Worm (Caenorhabditis elegans) whole organism, young adult: ENCODE data around the gene Y46G5A.34.

Experiments used
- B0019.2 ChIP-seq: fragments of 200-800 bp; sonication (Bioruptor generic); conservative IDR thresholded peaks from 2 replicates; pipeline ENCODE4 v1.3.6; 2022; ENCODE audit warnings: missing genetic modification reagents, missing genetic modification characterization, missing compliant biosample characterization
- B0261.1 ChIP-seq: sonication (generic microtip); optimal IDR thresholded peaks from 2 replicates; lab custom pipeline; 2016; ENCODE audit warnings: mild to moderate bottlenecking, missing genetic modification characterization, moderate library complexity, missing compliant biosample characterization
- C06A6.2 ChIP-seq: fragments of 200-800 bp; sonication (Bioruptor generic); conservative IDR thresholded peaks from 2 replicates; pipeline ENCODE4 v1.3.6; 2022; ENCODE audit warnings: missing genetic modification characterization, missing compliant biosample characterization
- D2030.7 ChIP-seq: fragments of 200-800 bp; sonication (Bioruptor generic); IDR thresholded peaks from 2 replicates; pipeline ENCODE4 v1.3.6; 2022; ENCODE audit warnings: missing genetic modification reagents, missing genetic modification characterization, missing compliant biosample characterization
- F33H1.4 ChIP-seq: fragments of 200-800 bp; sonication (Bioruptor generic); IDR thresholded peaks from 2 replicates; pipeline ENCODE4 v1.3.6; 2022; ENCODE audit warnings: missing genetic modification reagents, missing genetic modification characterization, missing compliant biosample characterization
- F57A8.1 ChIP-seq: fragments of 200-800 bp; sonication (Bioruptor generic); optimal IDR thresholded peaks from 2 replicates; lab custom pipeline; 2018; ENCODE audit warnings: mild to moderate bottlenecking, missing genetic modification characterization, moderate library complexity, missing compliant biosample characterization
- Y53F4B.3 ChIP-seq: fragments of 200-800 bp; sonication (Bioruptor generic); IDR thresholded peaks from 2 replicates; pipeline ENCODE4 v1.3.6; 2022; ENCODE audit warnings: missing genetic modification reagents, missing genetic modification characterization, missing compliant biosample characterization
- Y53G8AR.9 ChIP-seq: fragments of 200-800 bp; sonication (Bioruptor generic); conservative IDR thresholded peaks from 2 replicates; pipeline ENCODE4 v1.3.6; 2022; ENCODE audit warnings: missing genetic modification reagents, missing genetic modification characterization, missing compliant biosample characterization
- Y67H2A.10 ChIP-seq: fragments of 200-800 bp; sonication (Bioruptor generic); conservative IDR thresholded peaks from 2 replicates; pipeline ENCODE4 v1.3.6; 2022; ENCODE audit warnings: missing genetic modification reagents, missing genetic modification characterization, missing compliant biosample characterization
- Y95B8A.8 ChIP-seq: fragments of 200-800 bp; sonication (Bioruptor generic); IDR thresholded peaks from 2 replicates; pipeline ENCODE4 v1.3.6; 2022; ENCODE audit warnings: missing genetic modification reagents, missing genetic modification characterization, missing compliant biosample characterization
- ama-1 ChIP-seq, 3 experiments: fragments of 150-350 bp in 1 of 3; sonication (generic microtip) in 2 of 3; optimal IDR thresholded peaks; 2 replicates each; lab custom pipeline; 2014 to 2018; ENCODE audit warnings: missing biosample characterization in 2 of 3, missing genetic modification characterization in 2 of 3, missing genetic modification reagents in 2 of 3
- aptf-3 ChIP-seq: fragments of 200-800 bp; sonication (Bioruptor generic); IDR thresholded peaks from 2 replicates; pipeline ENCODE4 v1.3.6; 2022; ENCODE audit warnings: missing genetic modification characterization, missing compliant biosample characterization
- atf-7 ChIP-seq: sonication (generic microtip); optimal IDR thresholded peaks from 2 replicates; lab custom pipeline; 2017; ENCODE audit warnings: mild to moderate bottlenecking, missing genetic modification characterization, missing compliant biosample characterization
- athp-1 ChIP-seq: sonication (generic microtip); optimal IDR thresholded peaks from 2 replicates; lab custom pipeline; 2017; ENCODE audit warnings: mild to moderate bottlenecking, missing genetic modification characterization, missing compliant biosample characterization
- bed-1 ChIP-seq: fragments of 200-800 bp; sonication (Bioruptor generic); IDR thresholded peaks from 2 replicates; pipeline ENCODE4 v1.3.6; 2022; ENCODE audit warnings: missing genetic modification reagents, missing genetic modification characterization, missing compliant biosample characterization
- bed-2 ChIP-seq: fragments of 200-800 bp; sonication (Bioruptor generic); IDR thresholded peaks from 2 replicates; pipeline ENCODE4 v1.3.6; 2022; ENCODE audit warnings: missing genetic modification reagents, missing genetic modification characterization, missing compliant biosample characterization
- ccch-3 ChIP-seq: fragments of 200-800 bp; sonication (Bioruptor generic); optimal IDR thresholded peaks from 2 replicates; lab custom pipeline; 2018; ENCODE audit warnings: mild to moderate bottlenecking, missing genetic modification characterization, missing compliant biosample characterization
- ceh-40 ChIP-seq: fragments of 200-800 bp; sonication (Bioruptor generic); IDR thresholded peaks from 2 replicates; pipeline ENCODE4 v1.3.6; 2022; ENCODE audit warnings: missing genetic modification characterization, missing compliant biosample characterization
- ceh-91 ChIP-seq: fragments of 200-800 bp; sonication (Bioruptor generic); IDR thresholded peaks from 2 replicates; pipeline ENCODE4 v1.3.6; 2022; ENCODE audit warnings: missing genetic modification reagents, missing genetic modification characterization, missing compliant biosample characterization
- chd-7 ChIP-seq: sonication (generic microtip); optimal IDR thresholded peaks from 2 replicates; lab custom pipeline; 2016; ENCODE audit warnings: mild to moderate bottlenecking, missing genetic modification characterization, moderate library complexity, missing compliant biosample characterization
- die-1 ChIP-seq: sonication (generic microtip); optimal IDR thresholded peaks from 2 replicates; lab custom pipeline; 2016; ENCODE audit warnings: missing genotype, mild to moderate bottlenecking, missing genetic modification characterization, missing compliant biosample characterization
- dox-1 ChIP-seq: fragments of 200-800 bp; sonication (Bioruptor generic); IDR thresholded peaks from 2 replicates; pipeline ENCODE4 v1.3.6; 2022; ENCODE audit warnings: missing genetic modification reagents, missing genetic modification characterization, missing compliant biosample characterization
- efl-1 ChIP-seq: fragments of 150-350 bp; optimal IDR thresholded peaks from 2 replicates; lab custom pipeline; 2014; ENCODE audit warnings: missing biosample characterization, missing genetic modification reagents, missing genetic modification characterization
- egl-18 ChIP-seq: fragments of 200-800 bp; sonication (Bioruptor generic); IDR thresholded peaks from 2 replicates; pipeline ENCODE4 v1.3.6; 2022; ENCODE audit warnings: missing genetic modification reagents, missing genetic modification characterization, missing compliant biosample characterization
- ekl-4 ChIP-seq: fragments of 200-800 bp; sonication (Bioruptor generic); IDR thresholded peaks from 2 replicates; pipeline ENCODE4 v1.3.6; 2022; ENCODE audit warnings: missing genetic modification reagents, missing genetic modification characterization, missing compliant biosample characterization
- ets-4 ChIP-seq: fragments of 200-800 bp; sonication (Bioruptor generic); optimal IDR thresholded peaks from 2 replicates; lab custom pipeline; 2018; ENCODE audit warnings: mild to moderate bottlenecking, missing genetic modification characterization, missing compliant biosample characterization
- him-1 ChIP-seq: sonication (generic microtip); optimal IDR thresholded peaks from 2 replicates; lab custom pipeline; 2016; ENCODE audit warnings: missing genotype, missing genetic modification reagents, missing genetic modification characterization, missing compliant biosample characterization
- hlh-12 ChIP-seq: sonication (generic microtip); optimal IDR thresholded peaks from 2 replicates; lab custom pipeline; 2016; ENCODE audit warnings: missing genetic modification characterization, missing compliant biosample characterization
- lag-1 ChIP-seq: fragments of 200-800 bp; sonication (Bioruptor generic); IDR thresholded peaks from 2 replicates; pipeline ENCODE4 v1.3.6; 2022; ENCODE audit warnings: missing genetic modification reagents, missing genetic modification characterization, missing compliant biosample characterization
- lin-35 ChIP-seq, 3 experiments: fragments of 150-350 bp in 2 of 3; sonication (generic microtip) in 1 of 3; optimal IDR thresholded peaks; 2 replicates each; lab custom pipeline; 2014 to 2018; ENCODE audit warnings: missing biosample characterization in 3 of 3, missing genetic modification characterization in 3 of 3, missing genetic modification reagents in 3 of 3
- lin-40 ChIP-seq: sonication (generic microtip); optimal IDR thresholded peaks from 2 replicates; lab custom pipeline; 2016; ENCODE audit warnings: missing genetic modification characterization, mild to moderate bottlenecking, missing compliant biosample characterization, missing genotype, missing genetic modification reagents
- lir-1 ChIP-seq: fragments of 200-800 bp; sonication (Bioruptor generic); conservative IDR thresholded peaks from 2 replicates; pipeline ENCODE4 v1.3.6; 2022; ENCODE audit warnings: missing genetic modification reagents, missing genetic modification characterization, missing compliant biosample characterization
- madf-3 ChIP-seq: fragments of 200-800 bp; sonication (Bioruptor generic); IDR thresholded peaks from 2 replicates; pipeline ENCODE4 v1.3.6; 2022; ENCODE audit warnings: missing genetic modification reagents, missing genetic modification characterization, missing compliant biosample characterization
- madf-6 ChIP-seq: fragments of 200-800 bp; sonication (Bioruptor generic); IDR thresholded peaks from 2 replicates; pipeline ENCODE4 v1.3.6; 2022; ENCODE audit warnings: missing genetic modification reagents, missing genetic modification characterization, missing compliant biosample characterization
- nfya-1 ChIP-seq: sonication (generic microtip); optimal IDR thresholded peaks from 2 replicates; lab custom pipeline; 2017; ENCODE audit warnings: antibody characterized with exemption, missing compliant biosample characterization, missing genetic modification characterization, borderline replicate concordance; ENCODE audit not compliant: insufficient read depth
- nfya-2 ChIP-seq: fragments of 200-800 bp; sonication (Bioruptor generic); IDR thresholded peaks from 2 replicates; pipeline ENCODE4 v1.3.6; 2022; ENCODE audit warnings: missing genetic modification reagents, missing genetic modification characterization, missing compliant biosample characterization
- nfyb-1 ChIP-seq: fragments of 200-800 bp; sonication (Bioruptor generic); IDR thresholded peaks from 2 replicates; pipeline ENCODE4 v1.3.6; 2022; ENCODE audit warnings: missing genetic modification reagents, missing genetic modification characterization, missing compliant biosample characterization
- nhr-27 ChIP-seq: fragments of 200-800 bp; sonication (Bioruptor generic); optimal IDR thresholded peaks from 2 replicates; lab custom pipeline; 2018; ENCODE audit warnings: mild to moderate bottlenecking, missing genetic modification characterization, moderate library complexity, missing compliant biosample characterization
- pha-4 ChIP-seq: fragments of 150-350 bp; sonication (generic microtip); optimal IDR thresholded peaks from 2 replicates; lab custom pipeline; 2014; ENCODE audit warnings: missing biosample characterization, missing genetic modification reagents, missing genetic modification characterization
- repo-1 ChIP-seq: sonication (generic microtip); optimal IDR thresholded peaks from 2 replicates; lab custom pipeline; 2017; ENCODE audit warnings: mild to moderate bottlenecking, missing genetic modification characterization, missing compliant biosample characterization
- snpc-1.3 ChIP-seq: sonication (generic microtip); optimal IDR thresholded peaks from 2 replicates; lab custom pipeline; 2017; ENCODE audit warnings: missing genetic modification characterization, mild to moderate bottlenecking, missing compliant biosample characterization, antibody characterized with exemption, moderate library complexity, missing genotype, missing genetic modification reagents; ENCODE audit not compliant: insufficient read depth
- snpc-3.4 ChIP-seq: sonication (generic microtip); optimal IDR thresholded peaks from 2 replicates; lab custom pipeline; 2017; ENCODE audit warnings: missing genetic modification characterization, mild to moderate bottlenecking, missing compliant biosample characterization, antibody characterized with exemption, moderate library complexity, missing genotype, missing genetic modification reagents
- somi-1 ChIP-seq: fragments of 200-800 bp; sonication (Bioruptor generic); optimal IDR thresholded peaks from 2 replicates; lab custom pipeline; 2018; ENCODE audit warnings: mild to moderate bottlenecking, missing genetic modification characterization, missing compliant biosample characterization
- tbx-9 ChIP-seq: sonication (generic microtip); optimal IDR thresholded peaks from 2 replicates; lab custom pipeline; 2016; ENCODE audit warnings: borderline replicate concordance, missing genetic modification characterization, inconsistent platforms, missing compliant biosample characterization
- zfh-2 ChIP-seq: fragments of 200-800 bp; sonication (Bioruptor generic); conservative IDR thresholded peaks from 2 replicates; pipeline ENCODE4 v1.3.6; 2022; ENCODE audit warnings: missing genetic modification reagents, missing genetic modification characterization, missing compliant biosample characterization
- zim-3 ChIP-seq: sonication (generic microtip); optimal IDR thresholded peaks from 2 replicates; lab custom pipeline; 2017; ENCODE audit warnings: mild to moderate bottlenecking, missing genetic modification characterization, moderate library complexity, missing compliant biosample characterization
- ztf-18 ChIP-seq: sonication (generic microtip); optimal IDR thresholded peaks from 2 replicates; lab custom pipeline; 2016; ENCODE audit warnings: missing genotype, mild to moderate bottlenecking, missing genetic modification characterization, missing compliant biosample characterization
- ztf-26 ChIP-seq: sonication (generic microtip); optimal IDR thresholded peaks from 2 replicates; lab custom pipeline; 2017; ENCODE audit warnings: missing genetic modification characterization, missing compliant biosample characterization
- ztf-6 ChIP-seq: fragments of 200-800 bp; sonication (Bioruptor generic); IDR thresholded peaks from 2 replicates; pipeline ENCODE4 v1.3.6; 2022; ENCODE audit warnings: missing genetic modification reagents, missing genetic modification characterization, missing compliant biosample characterization

Gene Y46G5A.34

DNA sequence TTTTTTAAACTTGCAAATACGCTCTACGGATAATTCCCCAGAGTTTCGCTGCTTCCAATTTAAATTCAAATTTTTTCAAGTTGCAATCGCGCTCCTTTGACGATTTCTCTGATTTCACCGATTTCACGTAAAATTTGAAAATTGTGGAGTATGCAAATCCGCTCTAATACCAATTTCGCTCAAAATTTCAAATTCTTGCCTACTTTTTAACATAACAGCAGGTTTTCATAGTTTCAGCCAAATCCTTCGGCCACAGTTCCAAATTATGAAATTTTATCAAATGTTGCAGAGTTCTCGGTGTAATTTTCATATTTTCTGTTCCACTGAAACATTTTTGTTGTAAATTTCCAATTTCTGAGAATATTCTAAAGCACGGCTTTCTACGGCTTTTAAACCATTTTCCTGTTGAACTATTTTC is 11.4 kb downstream of the Y46G5A.34 start, which contains the start of gene alkb-7 (continued):
- TF ChIP-seq lir-1 (no peak), snpc-1.3 (tag; lab: Kevin White, UChicago) (no peak), ceh-91 (0 out of 2 replicates have a peak, but pooled peaks have one; percentile 34), Y95B8A.8 (GFP tag; lab: Robert Waterston, UW) (peak; percentile 10; the same call in 1 of the 2 replicates), zfh-2 (GFP tag; lab: Robert Waterston, UW) (no peak), die-1 (tag; lab: Kevin White, UChicago) (no peak), Y67H2A.10 (GFP tag; lab: Robert Waterston, UW) (no peak), B0261.1 (tag; lab: Kevin White, UChicago) (no peak), ztf-18 (tag; lab: Kevin White, UChicago) (no peak), nfya-1 (tag; lab: Kevin White, UChicago) (no peak), zim-3 (tag; lab: Kevin White, UChicago) (no peak), C06A6.2 (GFP tag; lab: Robert Waterston, UW) (no peak), ekl-4 (GFP tag; lab: Robert Waterston, UW) (no peak), him-1 (peak; percentile 44), bed-1 (GFP tag; lab: Robert Waterston, UW) (no peak), madf-3 (no peak), tbx-9 (no peak), ztf-6 (no peak), nfyb-1 (peak; percentile 62; the same call in 1 of the 2 replicates), bed-2 (GFP tag; lab: Robert Waterston, UW) (no peak), ztf-26 (tag; lab: Kevin White, UChicago) (no peak), aptf-3 (GFP tag; lab: Robert Waterston, UW) (no peak), Y53G8AR.9 (0 out of 2 replicates have a peak, but pooled peaks have one; percentile 11), efl-1 (GFP tag; lab: Kevin White, UChicago) (no peak), F33H1.4 (GFP tag; lab: Robert Waterston, UW) (peak; percentile 6; the same call in 1 of the 2 replicates), dox-1 (GFP tag; lab: Robert Waterston, UW) (peak; percentile 33; the same call in 1 of the 2 replicates), lag-1 (GFP tag; lab: Robert Waterston, UW) (no peak), somi-1 (GFP tag; lab: Kevin White, UChicago) (peak; percentile 30), snpc-3.4 (no peak), D2030.7 (no peak), chd-7 (peak; percentile 49), ceh-40 (no peak), hlh-12 (no peak), atf-7 (tag; lab: Kevin White, UChicago) (no peak), lin-35 (GFP tag; optimal IDR thresholded peaks at IDR 0.05; lab: Kevin White, UChicago) (no peak), F57A8.1 (GFP tag; lab: Kevin White, UChicago) (no peak), Y53F4B.3 (no peak), pha-4 (no peak), athp-1 (tag; lab: Kevin White, UChicago) (peak; percentile 3), egl-18 (GFP tag; lab: Robert Waterston, UW) (no peak), madf-6 (no peak; the same call in 1 of the 2 replicates), lin-40 (peak; percentile 2), ets-4 (no peak), nhr-27 (tag; lab: Kevin White, UChicago) (no peak), nfya-2 (GFP tag; lab: Robert Waterston, UW) (no peak), ama-1 (optimal IDR thresholded peaks at IDR 0.05; lab: Kevin White, UChicago) (no peak), ama-1 (GFP tag; optimal IDR thresholded peaks at IDR 0.05; lab: Kevin White, UChicago) (peak; percentile 8 to 70), repo-1 (peak; percentile 38), B0019.2 (GFP tag; lab: Robert Waterston, UW) (no peak), ccch-3 (no peak)
